Worm (Caenorhabditis elegans): ENCODE results near the gene eif-3.F.

The eif-3.F gene

ce11 chrII:9346490-9346889 lies 15.0 kb downstream of the eif-3.F start, which contains the start of gene F42A8.1:
Gene F42A8.1, minus strand, starts transcription at chrII:9346590.
- TF ChIP-seq blmp-1 (tag; optimal IDR thresholded peaks at IDR 0.05) (peak; percentile 57), lin-14 (GFP tag; optimal IDR thresholded peaks at IDR 0.05) (no peak)

- TF ChIP-seq irx-1 (tag; optimal IDR thresholded peaks at IDR 0.05) (no peak), ceh-90 (tag; optimal IDR thresholded peaks at IDR 0.05) (no peak), lsy-2 (tag; optimal IDR thresholded peaks at IDR 0.05) (no peak)
Measured at ce11 chrII:9347444-9347843, 16.0 kb downstream of the eif-3.F start.

- TF ChIP-seq snu-23 (GFP tag; optimal IDR thresholded peaks at IDR 0.05) (peak; percentile 1), nhr-71 (tag; optimal IDR thresholded peaks at IDR 0.05) (peak; percentile 31), fkh-10 (GFP tag; optimal IDR thresholded peaks at IDR 0.05) (no peak), dpl-1 (GFP tag; optimal IDR thresholded peaks at IDR 0.05) (peak in 2 of 3 experiments; percentile 0 to 46), lin-14 (GFP tag; optimal IDR thresholded peaks at IDR 0.05) (peak; percentile 27), lsy-2 (tag; optimal IDR thresholded peaks at IDR 0.05) (peak; percentile 26 to 53), unc-130 (tag; optimal IDR thresholded peaks at IDR 0.05) (no peak), lin-35 (GFP tag; optimal IDR thresholded peaks at IDR 0.05) (peak in 1 of 2 experiments; percentile 53), efl-1 (optimal IDR thresholded peaks at IDR 0.05) (peak; percentile 13 to 14), efl-1 (GFP tag; optimal IDR thresholded peaks at IDR 0.05 in 1 of 2) (no peak), blmp-1 (tag; optimal IDR thresholded peaks at IDR 0.05) (peak; percentile 27)
Measured at ce11 chrII:9352669-9353068, 21.2 kb downstream of the eif-3.F start, which contains the start of the genes sdhb-1 and cup-15. Gene sdhb-1, minus strand, starts transcription at chrII:9352731. Gene cup-15, plus strand, starts transcription at chrII:9353000.

DNA sequence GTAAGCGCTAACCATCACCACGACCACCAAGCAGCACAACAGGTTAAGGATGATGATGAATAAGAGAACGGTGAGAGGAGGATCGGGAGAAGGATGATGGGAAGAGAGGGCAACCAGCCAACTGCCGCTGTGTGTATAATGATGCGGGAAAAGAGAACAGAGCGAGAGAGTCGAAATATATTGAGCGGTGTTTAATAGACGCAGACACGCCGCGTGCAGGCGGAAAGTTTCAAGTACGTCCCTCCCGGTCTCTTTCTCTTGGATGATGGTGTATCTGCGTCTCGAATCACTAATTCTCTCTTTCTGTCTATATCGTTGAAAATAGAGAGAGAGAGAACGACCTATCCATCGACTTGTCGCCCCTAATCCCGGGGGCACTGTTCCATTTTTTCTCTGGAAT lies 25.3 kb downstream of the eif-3.F start:
- TF ChIP-seq tbx-2 (tag; optimal IDR thresholded peaks at IDR 0.05), result peak; percentile 5
- no peak for TF ChIP-seq aha-1 (tag; optimal IDR thresholded peaks at IDR 0.05)
- peak; percentile 91 for TF ChIP-seq lin-14 (GFP tag; optimal IDR thresholded peaks at IDR 0.05)
- peak; percentile 33 to 48 for TF ChIP-seq lin-35 (GFP tag; optimal IDR thresholded peaks at IDR 0.05)
- TF ChIP-seq lir-3 (tag; optimal IDR thresholded peaks at IDR 0.05; ENCODE audit: poor library complexity), result no peak
- peak; percentile 47 to 49 for TF ChIP-seq efl-1 (optimal IDR thresholded peaks at IDR 0.05)
- TF ChIP-seq efl-1 (GFP tag; optimal IDR thresholded peaks at IDR 0.05 in 1 of 2), result peak; percentile 11 to 89
- TF ChIP-seq snu-23 (GFP tag; optimal IDR thresholded peaks at IDR 0.05), result peak; percentile 69
- no peak for TF ChIP-seq alr-1 (tag; optimal IDR thresholded peaks at IDR 0.05; ENCODE audit: borderline replicate concordance)
- peak in 1 of 3 experiments; percentile 8 for TF ChIP-seq ceh-82 (tag; optimal IDR thresholded peaks at IDR 0.05)
- peak; percentile 12 for TF ChIP-seq C16A3.4 (tag; optimal IDR thresholded peaks at IDR 0.05)
- TF ChIP-seq xbp-1 (tag; optimal IDR thresholded peaks at IDR 0.05), result peak; percentile 4
- peak; percentile 35 for TF ChIP-seq swsn-7 (tag; optimal IDR thresholded peaks at IDR 0.05)
- peak; percentile 3 for TF ChIP-seq nhr-90 (tag; optimal IDR thresholded peaks at IDR 0.05; ENCODE audit: poor library complexity)
- peak; percentile 38 for TF ChIP-seq nhr-77 (tag; optimal IDR thresholded peaks at IDR 0.05)
- TF ChIP-seq F16B12.6 (tag; optimal IDR thresholded peaks at IDR 0.05), result no peak
- TF ChIP-seq nhr-85 (tag), result peak; percentile 79
- no peak for TF ChIP-seq hpl-2 (GFP tag; optimal IDR thresholded peaks at IDR 0.05)
- TF ChIP-seq nhr-20 (tag; optimal IDR thresholded peaks at IDR 0.05), result peak; percentile 58
- peak; percentile 34 for TF ChIP-seq skn-1 (tag; optimal IDR thresholded peaks at IDR 0.05)
- TF ChIP-seq ztf-4 (tag; optimal IDR thresholded peaks at IDR 0.05), result no peak
- peak; percentile 59 for TF ChIP-seq blmp-1 (tag; optimal IDR thresholded peaks at IDR 0.05)
- peak in 1 of 2 experiments; percentile 60 for TF ChIP-seq mdl-1 (tag; optimal IDR thresholded peaks at IDR 0.05)
- TF ChIP-seq pag-3 (tag; optimal IDR thresholded peaks at IDR 0.05; ENCODE audit: borderline replicate concordance, insufficient read depth), result no peak
- TF ChIP-seq ceh-90 (tag; optimal IDR thresholded peaks at IDR 0.05), result no peak
- TF ChIP-seq unc-130 (tag; optimal IDR thresholded peaks at IDR 0.05), result peak; percentile 63
- no peak for TF ChIP-seq pax-3 (tag; optimal IDR thresholded peaks at IDR 0.05)
- no peak for TF ChIP-seq C04F5.9 (tag; optimal IDR thresholded peaks at IDR 0.05)
- TF ChIP-seq nhr-71 (tag; optimal IDR thresholded peaks at IDR 0.05), result peak; percentile 65
- peak in 2 of 3 experiments; percentile 17 to 35 for TF ChIP-seq dpl-1 (GFP tag; optimal IDR thresholded peaks at IDR 0.05)
- peak; percentile 50 for TF ChIP-seq nhr-19 (GFP tag; conservative IDR thresholded peaks at IDR 0.05)
- no peak for TF ChIP-seq ceh-63 (GFP tag; optimal IDR thresholded peaks at IDR 0.05)
- TF ChIP-seq nhr-47 (tag; optimal IDR thresholded peaks at IDR 0.05), result peak; percentile 40
- peak in 1 of 2 experiments; percentile 51 for TF ChIP-seq egl-27 (tag; optimal IDR thresholded peaks at IDR 0.05)
- TF ChIP-seq mep-1 (tag; optimal IDR thresholded peaks at IDR 0.05), result peak; percentile 25
- TF ChIP-seq nhr-12 (tag; optimal IDR thresholded peaks at IDR 0.05), result no peak
- peak; percentile 50 for TF ChIP-seq rnt-1 (tag; optimal IDR thresholded peaks at IDR 0.05)
- no peak for TF ChIP-seq elt-2 (tag; optimal IDR thresholded peaks at IDR 0.05)
- no peak for TF ChIP-seq efl-3 (GFP tag; optimal IDR thresholded peaks at IDR 0.05)
- no peak for TF ChIP-seq pqm-1 (tag; optimal IDR thresholded peaks at IDR 0.05)
